Worm (Caenorhabditis elegans): ENCODE measurements around the gene str-140.

str-140 gene

ce11 chrV:8067800-8068199 is at the start of gene str-140:
Gene str-140 (minus strand): TSS chrV:8067900.
- TF ChIP-seq hnd-1 (tag; optimal IDR thresholded peaks at IDR 0.05) (no peak), pes-1 (GFP tag; IDR thresholded peaks at IDR 0.05) (no peak), scrt-1 (GFP tag; IDR thresholded peaks at IDR 0.05) (no peak), aly-1 (tag; optimal IDR thresholded peaks at IDR 0.05) (no peak), ceh-13 (GFP tag; optimal IDR thresholded peaks at IDR 0.05) (no peak), flt-1 (GFP tag; IDR thresholded peaks at IDR 0.05) (no peak), tbx-37 (GFP tag; conservative IDR thresholded peaks at IDR 0.05) (no peak), ceh-36 (tag; optimal IDR thresholded peaks at IDR 0.05) (no peak)

ce11 chrV:8114542-8114941 is 46.8 kb upstream of the str-140 start:
- TF ChIP-seq pes-1 (GFP tag; IDR thresholded peaks at IDR 0.05) = no peak
- TF ChIP-seq ceh-13 (GFP tag; optimal IDR thresholded peaks at IDR 0.05) = no peak
- TF ChIP-seq tbx-37 (GFP tag; conservative IDR thresholded peaks at IDR 0.05) = no peak
- no peak for TF ChIP-seq flt-1 (GFP tag; IDR thresholded peaks at IDR 0.05)
- TF ChIP-seq ceh-36 (tag; optimal IDR thresholded peaks at IDR 0.05) = no peak
- no peak for TF ChIP-seq aly-1 (tag; optimal IDR thresholded peaks at IDR 0.05)
- TF ChIP-seq tra-4 (tag; optimal IDR thresholded peaks at IDR 0.05) = no peak
- TF ChIP-seq hmbx-1 (tag; optimal IDR thresholded peaks at IDR 0.05) = no peak
- TF ChIP-seq hmg-4 (GFP tag; optimal IDR thresholded peaks at IDR 0.05) = no peak
- no peak for TF ChIP-seq ama-1 (optimal IDR thresholded peaks at IDR 0.05)
- no peak for TF ChIP-seq scrt-1 (GFP tag; IDR thresholded peaks at IDR 0.05)
- TF ChIP-seq F13C5.2 (tag; optimal IDR thresholded peaks at IDR 0.05) = no peak
- no peak for TF ChIP-seq ets-7 (tag; optimal IDR thresholded peaks at IDR 0.05)
- TF ChIP-seq B0310.2 (tag; optimal IDR thresholded peaks at IDR 0.05) = no peak

- TF ChIP-seq aly-1 (tag; optimal IDR thresholded peaks at IDR 0.05) = no peak
- no peak for TF ChIP-seq hmg-4 (GFP tag; optimal IDR thresholded peaks at IDR 0.05)
- no peak for TF ChIP-seq B0310.2 (tag; optimal IDR thresholded peaks at IDR 0.05)
- no peak for TF ChIP-seq ceh-13 (GFP tag; optimal IDR thresholded peaks at IDR 0.05)
- no peak for TF ChIP-seq scrt-1 (GFP tag; IDR thresholded peaks at IDR 0.05)
- TF ChIP-seq tra-4 (tag; optimal IDR thresholded peaks at IDR 0.05) = no peak
- TF ChIP-seq F13C5.2 (tag; optimal IDR thresholded peaks at IDR 0.05) = no peak
- no peak for TF ChIP-seq ets-7 (tag; optimal IDR thresholded peaks at IDR 0.05)
- TF ChIP-seq sea-1 (GFP tag; conservative IDR thresholded peaks at IDR 0.05) = no peak
- TF ChIP-seq hnd-1 (tag; optimal IDR thresholded peaks at IDR 0.05) = no peak
- TF ChIP-seq hmbx-1 (tag; optimal IDR thresholded peaks at IDR 0.05) = no peak
Observed at ce11 chrV:8110816-8111215, 43.1 kb upstream of the str-140 start.

- TF ChIP-seq ceh-36 (tag; optimal IDR thresholded peaks at IDR 0.05) = no peak
- TF ChIP-seq scrt-1 (GFP tag; IDR thresholded peaks at IDR 0.05) = no peak
- TF ChIP-seq aly-1 (tag; optimal IDR thresholded peaks at IDR 0.05) = no peak
- TF ChIP-seq B0310.2 (tag; optimal IDR thresholded peaks at IDR 0.05) = no peak
- TF ChIP-seq hmbx-1 (tag; optimal IDR thresholded peaks at IDR 0.05) = no peak
- TF ChIP-seq F13C5.2 (tag; optimal IDR thresholded peaks at IDR 0.05) = no peak
- TF ChIP-seq tra-4 (tag; optimal IDR thresholded peaks at IDR 0.05) = no peak
- TF ChIP-seq flt-1 (GFP tag; IDR thresholded peaks at IDR 0.05) = no peak
- TF ChIP-seq ceh-13 (GFP tag; optimal IDR thresholded peaks at IDR 0.05) = no peak
Observed at ce11 chrV:8108670-8109069, 41.0 kb upstream of the str-140 start, which contains the start of gene myo-5. Gene myo-5 (plus strand): TSS chrV:8108970.

ce11 chrV:8104473-8104872 is 36.8 kb upstream of the str-140 start, which contains the start of gene srlf-16:
Gene srlf-16 (plus strand): TSS chrV:8104773.
- TF ChIP-seq hmbx-1 (tag; optimal IDR thresholded peaks at IDR 0.05) = no peak
- TF ChIP-seq ceh-13 (GFP tag; optimal IDR thresholded peaks at IDR 0.05) = no peak
- no peak for TF ChIP-seq sea-1 (GFP tag; conservative IDR thresholded peaks at IDR 0.05)
- TF ChIP-seq tbx-11 (GFP tag; IDR thresholded peaks at IDR 0.05) = no peak
- TF ChIP-seq ama-1 (optimal IDR thresholded peaks at IDR 0.05) = no peak
- TF ChIP-seq tra-4 (tag; optimal IDR thresholded peaks at IDR 0.05) = no peak
- no peak for TF ChIP-seq F13C5.2 (tag; optimal IDR thresholded peaks at IDR 0.05)
- no peak for TF ChIP-seq ets-7 (tag; optimal IDR thresholded peaks at IDR 0.05)
- no peak for TF ChIP-seq scrt-1 (GFP tag; IDR thresholded peaks at IDR 0.05)
- no peak for TF ChIP-seq ceh-36 (tag; optimal IDR thresholded peaks at IDR 0.05)
- TF ChIP-seq hmg-4 (GFP tag; optimal IDR thresholded peaks at IDR 0.05) = no peak
- TF ChIP-seq tbx-37 (GFP tag; conservative IDR thresholded peaks at IDR 0.05) = no peak
- no peak for TF ChIP-seq B0310.2 (tag; optimal IDR thresholded peaks at IDR 0.05)
- TF ChIP-seq hnd-1 (tag; optimal IDR thresholded peaks at IDR 0.05) = no peak
- no peak for TF ChIP-seq aly-1 (tag; optimal IDR thresholded peaks at IDR 0.05)
- no peak for TF ChIP-seq flt-1 (GFP tag; IDR thresholded peaks at IDR 0.05)
- no peak for TF ChIP-seq pes-1 (GFP tag; IDR thresholded peaks at IDR 0.05)

- no peak for TF ChIP-seq tra-4 (tag; optimal IDR thresholded peaks at IDR 0.05)
- TF ChIP-seq hmg-4 (GFP tag; optimal IDR thresholded peaks at IDR 0.05) = no peak
- no peak for TF ChIP-seq flt-1 (GFP tag; IDR thresholded peaks at IDR 0.05)
- no peak for TF ChIP-seq tbx-37 (GFP tag; conservative IDR thresholded peaks at IDR 0.05)
- TF ChIP-seq pes-1 (GFP tag; IDR thresholded peaks at IDR 0.05) = no peak
Observed at ce11 chrV:8102960-8103359, 35.3 kb upstream of the str-140 start, which contains the start of gene str-90. Gene str-90 (plus strand): TSS chrV:8103260.

ce11 chrV:8099306-8099705 is 31.6 kb upstream of the str-140 start, which contains the start of gene sdz-23:
Gene sdz-23 (plus strand): TSS chrV:8099606.
- no peak for TF ChIP-seq sea-1 (GFP tag; conservative IDR thresholded peaks at IDR 0.05)
- TF ChIP-seq hnd-1 (tag; optimal IDR thresholded peaks at IDR 0.05) = no peak
- no peak for TF ChIP-seq ama-1 (optimal IDR thresholded peaks at IDR 0.05)
- TF ChIP-seq ceh-13 (GFP tag; optimal IDR thresholded peaks at IDR 0.05) = no peak
- TF ChIP-seq hmg-4 (GFP tag; optimal IDR thresholded peaks at IDR 0.05) = no peak
- TF ChIP-seq ets-7 (tag; optimal IDR thresholded peaks at IDR 0.05) = no peak
- TF ChIP-seq F13C5.2 (tag; optimal IDR thresholded peaks at IDR 0.05) = no peak
- TF ChIP-seq hmbx-1 (tag; optimal IDR thresholded peaks at IDR 0.05) = no peak
- TF ChIP-seq B0310.2 (tag; optimal IDR thresholded peaks at IDR 0.05) = no peak
- no peak for TF ChIP-seq tbx-11 (GFP tag; IDR thresholded peaks at IDR 0.05)
- no peak for TF ChIP-seq ceh-36 (tag; optimal IDR thresholded peaks at IDR 0.05)
- no peak for TF ChIP-seq aly-1 (tag; optimal IDR thresholded peaks at IDR 0.05)
- no peak for TF ChIP-seq tra-4 (tag; optimal IDR thresholded peaks at IDR 0.05)
- TF ChIP-seq pes-1 (GFP tag; IDR thresholded peaks at IDR 0.05) = no peak
- TF ChIP-seq scrt-1 (GFP tag; IDR thresholded peaks at IDR 0.05) = no peak
- no peak for TF ChIP-seq flt-1 (GFP tag; IDR thresholded peaks at IDR 0.05)
- TF ChIP-seq tbx-37 (GFP tag; conservative IDR thresholded peaks at IDR 0.05) = no peak
